Fruit fly (Drosophila melanogaster) whole organism, pupa: Measurements from ENCODE around the gene yem.

Experiments used
- CG10348 ChIP-seq: fragments of 200-800 bp; sonication (Bioruptor generic); IDR thresholded peaks from 2 replicates; pipeline ENCODE4 v1.3.6; 2022; ENCODE audit warnings: missing biosample characterization, missing genetic modification characterization
- CG12605 ChIP-seq: fragments of 200-800 bp; sonication (Bioruptor generic); IDR thresholded peaks from 2 replicates; pipeline ENCODE4 v1.3.6; 2022; ENCODE audit warnings: missing biosample characterization, missing genetic modification characterization
- CG13204 ChIP-seq: fragments of 200-800 bp; sonication (Bioruptor generic); optimal IDR thresholded peaks from 2 replicates; lab custom pipeline; 2018; ENCODE audit warnings: missing biosample characterization, mild to moderate bottlenecking, missing genetic modification characterization, moderate library complexity
- CG14655 ChIP-seq: fragments of 200-800 bp; sonication (Bioruptor generic); optimal IDR thresholded peaks from 3 replicates; lab custom pipeline; 2017; ENCODE audit warnings: mild to moderate bottlenecking, missing biosample characterization, missing genetic modification reagents, missing genetic modification characterization
- CG15710 ChIP-seq: fragments of 200-800 bp; sonication (Bioruptor generic); optimal IDR thresholded peaks from 2 replicates; lab custom pipeline; 2018; ENCODE audit warnings: missing biosample characterization, mild to moderate bottlenecking, missing genetic modification characterization, moderate library complexity
- CG17806 ChIP-seq: fragments of 200-800 bp; sonication (Bioruptor generic); optimal IDR thresholded peaks from 2 replicates; lab custom pipeline; 2018; ENCODE audit warnings: missing biosample characterization, mild to moderate bottlenecking, missing genetic modification characterization, moderate library complexity
- CG32121 ChIP-seq: fragments of 200-800 bp; sonication (Bioruptor generic); IDR thresholded peaks from 2 replicates; pipeline ENCODE4 v1.3.6; 2022; ENCODE audit warnings: missing biosample characterization, missing genetic modification characterization
- CG34367 ChIP-seq: fragments of 200-800 bp; sonication (Bioruptor generic); optimal IDR thresholded peaks from 2 replicates; lab custom pipeline; 2018; ENCODE audit warnings: missing biosample characterization, mild to moderate bottlenecking, missing genetic modification characterization
- CG4496 ChIP-seq: fragments of 200-800 bp; sonication (Bioruptor generic); IDR thresholded peaks from 3 replicates; pipeline ENCODE4 v1.3.6; 2022; ENCODE audit warnings: missing biosample characterization, missing genetic modification characterization
- CG8159 ChIP-seq: fragments of 200-800 bp; sonication (Bioruptor generic); optimal IDR thresholded peaks from 3 replicates; lab custom pipeline; 2018; ENCODE audit warnings: missing biosample characterization, mild to moderate bottlenecking, missing genetic modification characterization, moderate library complexity
- CG8301 ChIP-seq: fragments of 200-800 bp; sonication (Bioruptor generic); optimal IDR thresholded peaks from 2 replicates; lab custom pipeline; 2018; ENCODE audit warnings: missing biosample characterization, mild to moderate bottlenecking, missing genetic modification characterization
- CG9948 ChIP-seq: fragments of 200-800 bp; sonication (Bioruptor generic); optimal IDR thresholded peaks from 2 replicates; lab custom pipeline; 2018; ENCODE audit warnings: missing biosample characterization, mild to moderate bottlenecking, missing genetic modification characterization, moderate library complexity
- D1 ChIP-seq: fragments of 200-800 bp; sonication (Bioruptor generic); optimal IDR thresholded peaks from 2 replicates; lab custom pipeline; 2018; ENCODE audit warnings: missing biosample characterization, mild to moderate bottlenecking, missing genetic modification characterization, moderate library complexity
- EcR ChIP-seq: fragments of 200-800 bp; sonication (Bioruptor generic); optimal IDR thresholded peaks from 3 replicates; lab custom pipeline; 2019; ENCODE audit warnings: missing biosample characterization, missing genetic modification characterization, mild to moderate bottlenecking, moderate library complexity, missing genetic modification reagents
- Ets98B ChIP-seq: fragments of 200-800 bp; sonication (Bioruptor generic); IDR thresholded peaks from 2 replicates; pipeline ENCODE4 v1.3.6; 2022; ENCODE audit warnings: missing biosample characterization, missing genetic modification characterization
- Pif1A ChIP-seq: fragments of 200-800 bp; sonication (Bioruptor generic); optimal IDR thresholded peaks from 3 replicates; lab custom pipeline; 2016; ENCODE audit warnings: missing biosample characterization, missing genetic modification characterization
- Pif1B ChIP-seq: fragments of 200-800 bp; sonication (Bioruptor generic); optimal IDR thresholded peaks from 3 replicates; lab custom pipeline; 2016; ENCODE audit warnings: missing biosample characterization, missing genetic modification characterization
- Snoo ChIP-seq: fragments of 200-800 bp; sonication (Bioruptor generic); optimal IDR thresholded peaks from 3 replicates; lab custom pipeline; 2017; ENCODE audit warnings: missing biosample characterization, mild to moderate bottlenecking, missing genetic modification characterization, inconsistent platforms
- fd96Ca ChIP-seq: fragments of 200-800 bp; sonication (Bioruptor generic); IDR thresholded peaks from 3 replicates; pipeline ENCODE4 v1.3.6; 2022; ENCODE audit warnings: missing biosample characterization, missing genetic modification characterization
- gl ChIP-seq: fragments of 200-800 bp; sonication (Bioruptor generic); optimal IDR thresholded peaks from 2 replicates; lab custom pipeline; 2018; ENCODE audit warnings: missing biosample characterization, mild to moderate bottlenecking, missing genetic modification characterization
- rn ChIP-seq: fragments of 200-800 bp; sonication (Bioruptor generic); IDR thresholded peaks from 2 replicates; pipeline ENCODE4 v1.3.6; 2022; ENCODE audit warnings: missing biosample characterization, missing genetic modification characterization

The yem gene

dm6 chr3R:29074001-29074609 lies 48.6 kb downstream of the yem start:
- TF ChIP-seq CG17806 (tag; lab: Kevin White, UChicago), result no peak
- TF ChIP-seq CG15710 (tag; lab: Kevin White, UChicago), result peak; percentile 22
- TF ChIP-seq Ets98B (GFP tag; lab: Robert Waterston, UW), result peak; percentile 48; the same call in 1 of the 2 replicates
- TF ChIP-seq CG4496, result no peak
- peak; percentile 19 for TF ChIP-seq CG14655 (GFP tag; lab: Kevin White, UChicago)
- peak; percentile 41 for TF ChIP-seq Snoo (tag; lab: Kevin White, UChicago)
- peak; percentile 45; the same call in 1 of the 2 replicates for TF ChIP-seq CG32121
- peak; percentile 43 for TF ChIP-seq Pif1B (GFP tag; lab: Kevin White, UChicago)
- TF ChIP-seq EcR (GFP tag; lab: Kevin White, UChicago), result peak; percentile 90
- TF ChIP-seq CG34367 (tag; lab: Kevin White, UChicago), result peak; percentile 5
- TF ChIP-seq D1 (tag; lab: Kevin White, UChicago), result no peak
- TF ChIP-seq CG8301 (tag; lab: Kevin White, UChicago), result peak; percentile 6
- peak; percentile 7 for TF ChIP-seq CG8159 (tag; lab: Kevin White, UChicago)
- TF ChIP-seq CG13204 (GFP tag; lab: Kevin White, UChicago), result peak; percentile 46
- TF ChIP-seq CG9948 (tag; lab: Kevin White, UChicago), result no peak
- peak; percentile 48 for TF ChIP-seq gl (tag; lab: Kevin White, UChicago)
- TF ChIP-seq CG10348, result no peak

DNA sequence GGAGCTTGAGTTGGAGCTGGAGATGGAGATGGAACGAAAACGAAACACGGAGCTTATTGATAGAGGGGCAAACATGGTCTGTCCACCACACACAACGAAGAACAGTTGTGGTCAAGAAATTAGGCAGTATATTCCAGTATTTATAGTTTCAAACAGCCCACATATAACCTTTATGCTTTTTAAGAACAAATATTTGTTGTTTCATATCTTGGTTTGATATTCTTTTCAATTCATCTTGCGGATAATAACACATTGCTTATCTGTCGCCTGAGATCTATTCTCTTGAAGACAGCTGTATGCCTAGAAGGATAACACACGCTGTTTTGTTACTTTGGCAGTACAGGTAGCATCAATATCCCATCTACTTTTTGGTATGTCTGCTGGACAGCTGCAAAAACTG lies 49.8 kb downstream of the yem start:
- TF ChIP-seq Pif1A (GFP tag; lab: Kevin White, UChicago), result no peak
- TF ChIP-seq CG34367 (tag; lab: Kevin White, UChicago), result peak; percentile 51
- TF ChIP-seq fd96Ca (GFP tag; lab: Robert Waterston, UW), result 0 out of 3 replicates have a peak, but pooled peaks have one; percentile 30
- peak; percentile 13 for TF ChIP-seq gl (tag; lab: Kevin White, UChicago)
- no peak for TF ChIP-seq Pif1B (GFP tag; lab: Kevin White, UChicago)
- no peak for TF ChIP-seq D1 (tag; lab: Kevin White, UChicago)
- TF ChIP-seq CG12605, result no peak; the same call in 1 of the 2 replicates
- peak; percentile 44 for TF ChIP-seq CG8159 (tag; lab: Kevin White, UChicago)
- TF ChIP-seq rn (GFP tag; lab: Robert Waterston, UW), result no peak
- TF ChIP-seq EcR (GFP tag; lab: Kevin White, UChicago), result no peak
- TF ChIP-seq CG9948 (tag; lab: Kevin White, UChicago), result peak; percentile 70
- TF ChIP-seq Snoo (tag; lab: Kevin White, UChicago), result no peak
- TF ChIP-seq CG4496, result peak; percentile 12; the same call in 1 of the 3 replicates
- TF ChIP-seq Ets98B (GFP tag; lab: Robert Waterston, UW), result peak; percentile 25; the same call in 1 of the 2 replicates
- TF ChIP-seq CG13204 (GFP tag; lab: Kevin White, UChicago), result no peak
- TF ChIP-seq CG32121, result no peak
- peak; percentile 10 for TF ChIP-seq CG15710 (tag; lab: Kevin White, UChicago)
- TF ChIP-seq CG8301 (tag; lab: Kevin White, UChicago), result peak; percentile 70
- TF ChIP-seq CG14655 (GFP tag; lab: Kevin White, UChicago), result peak; percentile 72
- no peak for TF ChIP-seq CG10348
- peak; percentile 55 for TF ChIP-seq CG17806 (tag; lab: Kevin White, UChicago)
- TF ChIP-seq, all 21 proteins: peak for 11

DNA sequence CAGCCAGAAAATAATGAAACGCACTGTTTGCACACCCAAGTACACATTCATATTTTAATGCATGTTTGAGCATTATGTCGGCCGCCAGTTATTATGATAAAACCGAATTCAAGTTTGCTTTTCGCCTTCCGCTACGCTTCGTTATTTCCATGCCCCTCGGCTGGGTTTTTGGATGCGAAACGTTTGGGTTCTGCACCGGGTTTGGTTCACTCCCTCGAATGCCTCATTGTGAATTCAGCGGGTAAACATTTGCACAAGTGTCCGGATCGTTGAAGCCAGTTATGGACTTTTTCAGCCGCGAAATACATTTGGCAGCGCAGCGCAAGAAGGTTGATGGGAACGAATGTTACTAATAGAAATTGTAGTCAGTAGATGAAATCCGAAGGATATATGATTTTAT lies 51.5 kb downstream of the yem start:
- TF ChIP-seq Pif1A (GFP tag; lab: Kevin White, UChicago), result no peak
- no peak for TF ChIP-seq gl (tag; lab: Kevin White, UChicago)
- TF ChIP-seq CG10348, result no peak
- no peak for TF ChIP-seq CG17806 (tag; lab: Kevin White, UChicago)
- TF ChIP-seq EcR (GFP tag; lab: Kevin White, UChicago), result no peak
- TF ChIP-seq CG13204 (GFP tag; lab: Kevin White, UChicago), result no peak

DNA sequence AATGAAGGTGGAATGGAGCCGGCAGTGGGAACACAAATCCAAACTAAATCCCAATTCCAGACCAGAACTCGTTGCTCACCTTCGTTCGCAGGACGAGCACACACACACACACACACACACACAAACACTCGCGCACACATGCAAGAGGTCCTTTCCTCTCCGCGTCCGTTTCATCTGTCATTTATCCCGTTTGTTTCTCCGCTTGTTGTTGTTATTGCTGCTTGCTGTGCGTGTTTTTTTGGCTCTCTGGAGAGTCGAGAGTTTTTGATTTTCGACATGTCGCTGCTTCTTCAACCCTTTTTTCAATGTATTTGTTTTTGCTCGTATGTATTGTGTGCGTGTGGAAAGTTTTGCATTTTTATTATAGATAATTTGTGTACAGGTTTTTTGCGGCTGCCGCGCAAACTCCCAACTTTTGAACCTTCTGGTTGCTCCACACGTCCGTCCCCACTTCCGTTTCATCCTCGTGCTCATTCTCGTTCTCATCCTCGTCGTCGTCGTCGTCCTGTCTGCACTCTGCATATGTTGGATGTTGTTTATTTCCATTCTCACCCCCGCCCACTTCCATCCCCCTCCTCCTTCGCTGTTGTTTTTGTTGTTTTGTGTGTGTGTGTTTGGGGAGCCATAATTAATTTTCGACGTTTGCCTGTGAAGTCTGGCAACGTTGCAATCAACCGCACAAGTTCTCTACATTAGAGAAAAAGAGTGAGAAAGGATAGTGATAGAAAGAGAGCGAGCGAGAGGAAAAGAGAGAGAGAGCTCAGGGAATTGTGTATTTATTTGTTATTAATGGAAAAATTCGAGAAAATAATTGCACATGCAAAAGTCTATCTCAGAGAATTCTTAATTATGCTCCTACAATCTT lies 53.2 kb downstream of the yem start:
- TF ChIP-seq CG14655 (GFP tag; lab: Kevin White, UChicago) (no peak), CG32121 (no peak), Ets98B (GFP tag; lab: Robert Waterston, UW) (no peak), EcR (GFP tag; lab: Kevin White, UChicago) (no peak), D1 (tag; lab: Kevin White, UChicago) (no peak), CG12605 (no peak), fd96Ca (GFP tag; lab: Robert Waterston, UW) (no peak), gl (tag; lab: Kevin White, UChicago) (no peak), CG4496 (no peak), CG8301 (tag; lab: Kevin White, UChicago) (no peak), Snoo (tag; lab: Kevin White, UChicago) (no peak), Pif1B (GFP tag; lab: Kevin White, UChicago) (no peak), CG15710 (tag; lab: Kevin White, UChicago) (no peak), Pif1A (GFP tag; lab: Kevin White, UChicago) (no peak), CG8159 (tag; lab: Kevin White, UChicago) (no peak), rn (GFP tag; lab: Robert Waterston, UW) (no peak), CG17806 (tag; lab: Kevin White, UChicago) (no peak), CG34367 (tag; lab: Kevin White, UChicago) (no peak)
